Fruit fly (Drosophila melanogaster) whole organism, adult: ENCODE measurements around the gene CG12811.

ENCODE experiments used
- bab1 ChIP-seq: fragments of 200-800 bp; sonication (Bioruptor generic); optimal IDR thresholded peaks from 3 replicates; lab custom pipeline; 2019; ENCODE audit warnings: missing biosample characterization, mild to moderate bottlenecking, missing genetic modification characterization, moderate library complexity
- cic ChIP-seq: fragments of 200-800 bp; sonication (Bioruptor generic); optimal IDR thresholded peaks from 2 replicates; lab custom pipeline; 2017; ENCODE audit warnings: missing biosample characterization, mild to moderate bottlenecking, missing genetic modification characterization, moderate library complexity

The CG12811 gene

DNA sequence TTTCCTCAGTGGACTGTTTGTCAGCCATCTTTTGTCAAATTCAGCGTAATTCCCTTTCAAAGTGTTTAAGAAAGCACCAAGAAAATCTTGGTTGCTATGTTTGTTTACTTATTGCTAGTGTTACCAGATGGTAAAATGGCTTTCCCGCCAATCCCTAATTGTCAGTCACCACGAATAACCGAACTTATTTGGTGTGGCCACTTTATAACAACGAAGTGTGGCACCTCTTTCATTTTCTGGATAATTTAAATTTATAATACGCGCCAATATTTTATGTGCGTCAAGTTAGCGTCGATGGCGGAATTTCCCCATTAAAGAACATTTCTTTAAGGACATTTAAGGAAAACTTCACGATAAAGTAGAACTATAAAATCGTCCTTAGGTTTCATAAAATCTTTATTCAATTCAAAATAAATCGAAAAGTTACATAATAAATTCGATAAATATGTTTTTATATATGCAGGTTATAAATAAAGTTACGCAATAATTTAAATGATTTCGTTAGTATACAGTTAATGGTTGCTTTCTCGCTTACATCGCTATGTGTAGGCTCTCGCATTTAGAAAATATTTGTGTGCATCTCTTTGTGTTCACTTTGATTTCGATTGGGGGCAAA lies 47.3 kb downstream of the CG12811 start, which contains the start of gene CG5359:
TSS of gene CG5359 (minus strand) at position 103 of the 616 bp plus-strand sequence.
- TF ChIP-seq cic (GFP tag; lab: Kevin White, UChicago) = no peak
- TF ChIP-seq bab1 (GFP tag; lab: Kevin White, UChicago) = peak; percentile 66
